Fruit fly (Drosophila melanogaster): Measurements from ENCODE around the gene CG11052.

- TF ChIP-seq CG3032 (tag; optimal IDR thresholded peaks at IDR 0.05): no peak
- TF ChIP-seq CG32006 (GFP tag; optimal IDR thresholded peaks at IDR 0.05): no peak
- TF ChIP-seq CG6854 (GFP tag; optimal IDR thresholded peaks at IDR 0.05): no peak
- no peak for TF ChIP-seq CG16779 (tag; optimal IDR thresholded peaks at IDR 0.05)
- TF ChIP-seq acj6 (GFP tag; optimal IDR thresholded peaks at IDR 0.05): no peak
- no peak for TF ChIP-seq CG6276 (GFP tag; optimal IDR thresholded peaks at IDR 0.05)
- TF ChIP-seq Hr4 (GFP tag; optimal IDR thresholded peaks at IDR 0.05): no peak
- TF ChIP-seq dsx (GFP tag; optimal IDR thresholded peaks at IDR 0.05; ENCODE audit: poor library complexity, severe bottlenecking): no peak
- no peak for TF ChIP-seq fd85E (GFP tag; optimal IDR thresholded peaks at IDR 0.05)
- no peak for TF ChIP-seq Sox102F (GFP tag; optimal IDR thresholded peaks at IDR 0.05)
- no peak for TF ChIP-seq CG10631 (GFP tag; optimal IDR thresholded peaks at IDR 0.05)
Measured at dm6 chr3R:7980222-7980621, 28.9 kb downstream of the CG11052 start, which contains the start of gene Sfp84E.

All from whole organism, prepupa.